Fruit fly (Drosophila melanogaster) whole organism, embryonic: ENCODE results near the gene CG15047.

Experiments
- Aef1 ChIP-seq: fragments of 200-800 bp; sonication (Bioruptor generic); IDR thresholded peaks from 3 replicates; pipeline ENCODE4 v1.3.6; 2022; ENCODE audit warnings: missing biosample characterization, missing genetic modification characterization
- Antp ChIP-seq: fragments of 200-800 bp; sonication (Bioruptor generic); optimal IDR thresholded peaks from 3 replicates; lab custom pipeline; 2016; ENCODE audit warnings: missing biosample characterization, missing genetic modification characterization
- CG10321 ChIP-seq: fragments of 200-800 bp; sonication (Bioruptor generic); IDR thresholded peaks from 2 replicates; pipeline ENCODE4 v1.3.6; 2022; ENCODE audit warnings: missing biosample characterization, missing genetic modification characterization
- CG10565 ChIP-seq: fragments of 200-800 bp; sonication (Bioruptor generic); optimal IDR thresholded peaks from 3 replicates; lab custom pipeline; 2016; ENCODE audit warnings: missing biosample characterization, mild to moderate bottlenecking, missing genetic modification characterization
- CG11093 ChIP-seq: fragments of 200-800 bp; sonication (Bioruptor generic); IDR thresholded peaks from 3 replicates; pipeline ENCODE4 v1.3.6; 2022; ENCODE audit warnings: missing biosample characterization, missing genetic modification characterization
- CG11560 ChIP-seq: fragments of 200-800 bp; sonication (Bioruptor generic); IDR thresholded peaks from 3 replicates; pipeline ENCODE4 v1.3.6; 2022; ENCODE audit warnings: missing biosample characterization, missing genetic modification characterization
- CG11695 ChIP-seq: fragments of 200-800 bp; sonication (Bioruptor generic); IDR thresholded peaks from 3 replicates; pipeline ENCODE4 v1.3.6; 2022; ENCODE audit warnings: missing biosample characterization, missing genetic modification characterization
- CG12155 ChIP-seq: fragments of 200-800 bp; sonication (Bioruptor generic); optimal IDR thresholded peaks from 3 replicates; lab custom pipeline; 2016; ENCODE audit warnings: missing biosample characterization, missing genetic modification characterization
- CG12219 ChIP-seq: fragments of 200-800 bp; sonication (Bioruptor generic); optimal IDR thresholded peaks from 3 replicates; lab custom pipeline; 2018; ENCODE audit warnings: missing biosample characterization, mild to moderate bottlenecking, missing genetic modification characterization
- CG1233 ChIP-seq: fragments of 200-800 bp; sonication (Bioruptor generic); optimal IDR thresholded peaks from 4 replicates; lab custom pipeline; 2018; ENCODE audit warnings: missing biosample characterization, mild to moderate bottlenecking, missing genetic modification characterization
- CG14667 ChIP-seq: fragments of 200-800 bp; sonication (Bioruptor generic); IDR thresholded peaks from 2 replicates; pipeline ENCODE4 v1.3.6; 2022; ENCODE audit warnings: missing biosample characterization, missing genetic modification characterization
- CG14710 ChIP-seq: fragments of 200-800 bp; sonication (Bioruptor generic); optimal IDR thresholded peaks from 3 replicates; lab custom pipeline; 2019; ENCODE audit warnings: missing biosample characterization, mild to moderate bottlenecking, missing genetic modification characterization, moderate library complexity
- CG15514 ChIP-seq: fragments of 200-800 bp; sonication (Bioruptor generic); optimal IDR thresholded peaks from 3 replicates; lab custom pipeline; 2017; ENCODE audit warnings: missing biosample characterization, missing genetic modification characterization, mild to moderate bottlenecking, moderate library complexity, missing genetic modification reagents
- CG16815 ChIP-seq: fragments of 200-800 bp; sonication (Bioruptor generic); optimal IDR thresholded peaks from 3 replicates; lab custom pipeline; 2017; ENCODE audit warnings: missing biosample characterization, mild to moderate bottlenecking, missing genetic modification characterization
- CG2120 ChIP-seq: fragments of 200-800 bp; sonication (Bioruptor generic); optimal IDR thresholded peaks from 3 replicates; lab custom pipeline; 2016; ENCODE audit warnings: missing biosample characterization, missing genetic modification characterization
- CG31224 ChIP-seq: fragments of 200-800 bp; sonication (Bioruptor generic); IDR thresholded peaks from 2 replicates; pipeline ENCODE4 v1.3.6; 2022; ENCODE audit warnings: missing biosample characterization, missing genetic modification characterization
- CG4360 ChIP-seq: fragments of 200-800 bp; sonication (Bioruptor generic); IDR thresholded peaks from 2 replicates; pipeline ENCODE4 v1.3.6; 2022; ENCODE audit warnings: missing biosample characterization, missing genetic modification characterization
- CG6765 ChIP-seq: fragments of 200-800 bp; sonication (Bioruptor generic); optimal IDR thresholded peaks from 3 replicates; lab custom pipeline; 2017; ENCODE audit warnings: missing biosample characterization, mild to moderate bottlenecking, missing genetic modification characterization
- CG7786 ChIP-seq: fragments of 200-800 bp; sonication (Bioruptor generic); optimal IDR thresholded peaks from 2 replicates; lab custom pipeline; 2016; ENCODE audit warnings: missing biosample characterization, missing genetic modification characterization
- CG7839 ChIP-seq: fragments of 200-800 bp; sonication (Bioruptor generic); optimal IDR thresholded peaks from 3 replicates; lab custom pipeline; 2018; ENCODE audit warnings: missing biosample characterization, mild to moderate bottlenecking, missing genetic modification characterization, moderate library complexity
- CG9609 ChIP-seq: fragments of 200-800 bp; sonication (Bioruptor generic); optimal IDR thresholded peaks from 3 replicates; lab custom pipeline; 2016; ENCODE audit warnings: missing biosample characterization, missing genetic modification characterization
- Dek ChIP-seq: fragments of 200-800 bp; sonication (Bioruptor generic); optimal IDR thresholded peaks from 3 replicates; lab custom pipeline; 2019; ENCODE audit warnings: missing biosample characterization, mild to moderate bottlenecking, missing genetic modification characterization, moderate library complexity
- HLH3B ChIP-seq: fragments of 200-800 bp; sonication (Bioruptor generic); IDR thresholded peaks from 2 replicates; pipeline ENCODE4 v1.3.6; 2022; ENCODE audit warnings: missing biosample characterization, missing genetic modification characterization
- Hey ChIP-seq: fragments of 200-800 bp; sonication (Bioruptor generic); optimal IDR thresholded peaks from 3 replicates; lab custom pipeline; 2018; ENCODE audit warnings: missing biosample characterization, mild to moderate bottlenecking, missing genetic modification characterization
- HmgZ ChIP-seq: fragments of 200-800 bp; sonication (Bioruptor generic); optimal IDR thresholded peaks from 2 replicates; lab custom pipeline; 2018; ENCODE audit warnings: missing biosample characterization, mild to moderate bottlenecking, missing genetic modification characterization
- Hmr ChIP-seq: fragments of 200-800 bp; sonication (Bioruptor generic); optimal IDR thresholded peaks from 3 replicates; lab custom pipeline; 2017; ENCODE audit warnings: mild to moderate bottlenecking, missing biosample characterization, missing genetic modification reagents, missing genetic modification characterization
- Med ChIP-seq: fragments of 200-800 bp; sonication (Bioruptor generic); peaks from one replicate; lab custom pipeline; 2016; ENCODE audit warnings: missing biosample characterization, missing genetic modification characterization, mild to moderate bottlenecking, inconsistent platforms, moderate library complexity
- NK7.1 ChIP-seq: fragments of 200-800 bp; sonication (Bioruptor generic); optimal IDR thresholded peaks from 3 replicates; lab custom pipeline; 2016; ENCODE audit warnings: missing biosample characterization, missing genetic modification characterization
- Oli ChIP-seq: fragments of 200-800 bp; sonication (Bioruptor generic); optimal IDR thresholded peaks from 2 replicates; lab custom pipeline; 2018; ENCODE audit warnings: missing biosample characterization, mild to moderate bottlenecking, missing genetic modification characterization, moderate library complexity
- Ptx1 ChIP-seq: fragments of 200-800 bp; sonication (Bioruptor generic); IDR thresholded peaks from 2 replicates; pipeline ENCODE4 v1.3.6; 2022; ENCODE audit warnings: missing biosample characterization, missing genetic modification characterization
- Xrp1 ChIP-seq: fragments of 200-800 bp; sonication (Bioruptor generic); IDR thresholded peaks from 2 replicates; pipeline ENCODE4 v1.3.6; 2022; ENCODE audit warnings: missing biosample characterization, missing genetic modification characterization
- al ChIP-seq: fragments of 200-800 bp; sonication (Bioruptor generic); IDR thresholded peaks from 2 replicates; pipeline ENCODE4 v1.3.6; 2022; ENCODE audit warnings: missing biosample characterization, missing genetic modification characterization
- ap ChIP-seq: fragments of 200-800 bp; sonication (Bioruptor generic); IDR thresholded peaks from 2 replicates; pipeline ENCODE4 v1.3.6; 2022; ENCODE audit warnings: missing biosample characterization, missing genetic modification characterization
- az2 ChIP-seq: fragments of 200-800 bp; sonication (Bioruptor generic); optimal IDR thresholded peaks from 3 replicates; lab custom pipeline; 2016; ENCODE audit warnings: missing biosample characterization, missing genetic modification characterization
- cg ChIP-seq: fragments of 200-800 bp; sonication (Bioruptor generic); optimal IDR thresholded peaks from 3 replicates; lab custom pipeline; 2019; ENCODE audit warnings: missing biosample characterization, mild to moderate bottlenecking, missing genetic modification characterization, moderate library complexity
- corto ChIP-seq: fragments of 200-800 bp; sonication (Bioruptor generic); optimal IDR thresholded peaks from 2 replicates; lab custom pipeline; 2016; ENCODE audit warnings: missing biosample characterization, mild to moderate bottlenecking, missing genetic modification characterization, moderate library complexity
- crol ChIP-seq: fragments of 200-800 bp; sonication (Bioruptor generic); IDR thresholded peaks from 2 replicates; pipeline ENCODE4 v1.3.6; 2022; ENCODE audit warnings: missing biosample characterization, missing genetic modification characterization
- exex ChIP-seq: fragments of 200-800 bp; sonication (Bioruptor generic); optimal IDR thresholded peaks from 4 replicates; lab custom pipeline; 2018; ENCODE audit warnings: missing biosample characterization, mild to moderate bottlenecking, missing genetic modification characterization, moderate library complexity
- fd102C ChIP-seq: fragments of 200-800 bp; sonication (Bioruptor generic); optimal IDR thresholded peaks from 2 replicates; lab custom pipeline; 2018; ENCODE audit warnings: missing biosample characterization, mild to moderate bottlenecking, missing genetic modification characterization, moderate library complexity
- fd96Cb ChIP-seq: fragments of 200-800 bp; sonication (Bioruptor generic); optimal IDR thresholded peaks from 2 replicates; lab custom pipeline; 2018; ENCODE audit warnings: missing biosample characterization, mild to moderate bottlenecking, missing genetic modification characterization, moderate library complexity
- gsb-n ChIP-seq: fragments of 200-800 bp; sonication (Bioruptor generic); optimal IDR thresholded peaks from 3 replicates; lab custom pipeline; 2018; ENCODE audit warnings: missing biosample characterization, mild to moderate bottlenecking, missing genetic modification characterization
- jigr1 ChIP-seq: fragments of 200-800 bp; sonication (Bioruptor generic); IDR thresholded peaks from 3 replicates; pipeline ENCODE4 v1.3.6; 2022; ENCODE audit warnings: missing biosample characterization, missing genetic modification characterization
- kay ChIP-seq: fragments of 200-800 bp; sonication (Bioruptor generic); optimal IDR thresholded peaks from 2 replicates; lab custom pipeline; 2016; ENCODE audit warnings: missing biosample characterization, missing genetic modification characterization
- pan ChIP-seq, 4 experiments: fragments of >200 bp in 3 of 4; fragments of 200-800 bp in 1 of 4; sonication (Bioruptor generic) in 1 of 4; optimal IDR thresholded peaks in 3 of 4; IDR thresholded peaks in 1 of 4; 2 replicates each; pipeline versions ENCODE4 v1.3.6 to Lab custom; 2017 to 2022; ENCODE audit warnings: missing biosample characterization in 2 of 4, missing genetic modification characterization in 2 of 4, mixed read lengths in 1 of 4
- psq ChIP-seq: fragments of 200-800 bp; sonication (Bioruptor generic); optimal IDR thresholded peaks from 2 replicates; lab custom pipeline; 2017; ENCODE audit warnings: missing biosample characterization, missing genetic modification characterization
- sc ChIP-seq, 3 experiments: fragments of >200 bp in 2 of 3; fragments of 200-800 bp in 1 of 3; sonication (Bioruptor generic) in 1 of 3; optimal IDR thresholded peaks; 2 replicates in 2 of 3; 3 replicates in 1 of 3; lab custom pipeline; 2017; ENCODE audit warnings: mild to moderate bottlenecking in 1 of 3, missing biosample characterization in 1 of 3, missing genetic modification characterization in 1 of 3, missing genetic modification reagents in 1 of 3
- slbo ChIP-seq: fragments of 200-800 bp; sonication (Bioruptor generic); IDR thresholded peaks from 2 replicates; pipeline ENCODE4 v1.3.6; 2022; ENCODE audit warnings: missing biosample characterization, missing genetic modification characterization
- slou ChIP-seq: fragments of 200-800 bp; sonication (Bioruptor generic); optimal IDR thresholded peaks from 3 replicates; lab custom pipeline; 2016; ENCODE audit warnings: missing biosample characterization, missing genetic modification characterization
- tgo ChIP-seq: fragments of 200-800 bp; sonication (Bioruptor generic); IDR thresholded peaks from 3 replicates; pipeline ENCODE4 v1.3.6; 2022; ENCODE audit warnings: missing biosample characterization, missing genetic modification characterization

The CG15047 gene

dm6 chrX:18494165-18494740 is 34.2 kb upstream of the CG15047 start, which contains the start of gene CG15043 (continued):
- TF ChIP-seq Xrp1 (GFP tag; lab: Robert Waterston, UW) (peak; percentile 38; the same call in 1 of the 2 replicates), CG11695 (GFP tag; lab: Robert Waterston, UW) (peak; percentile 61; the same call in 1 of the 3 replicates), az2 (GFP tag; lab: Kevin White, UChicago) (no peak), fd96Cb (peak; percentile 7), Hmr (GFP tag; lab: Kevin White, UChicago) (no peak), CG10321 (no peak; the same call in 1 of the 2 replicates), fd102C (no peak), CG14667 (GFP tag; lab: Robert Waterston, UW) (0 out of 2 replicates have a peak, but pooled peaks have one; percentile 32), HLH3B (GFP tag; lab: Robert Waterston, UW) (0 out of 2 replicates have a peak, but pooled peaks have one; percentile 32), CG12155 (peak; percentile 14), HmgZ (tag; lab: Kevin White, UChicago) (no peak), pan (optimal IDR thresholded peaks at IDR 0.05; lab: Kevin White, UChicago) (no peak), pan (GFP tag; optimal IDR thresholded peaks at IDR 0.05 in 1 of 2, IDR thresholded peaks at IDR 0.05 in 1 of 2) (peak in 1 of 2 experiments; percentile 60), jigr1 (GFP tag; lab: Robert Waterston, UW) (no peak), CG15514 (GFP tag; lab: Kevin White, UChicago) (peak; percentile 37), CG11093 (GFP tag; lab: Robert Waterston, UW) (no peak), crol (GFP tag; lab: Robert Waterston, UW) (peak; percentile 41; the same call in 1 of the 2 replicates), psq (GFP tag; lab: Kevin White, UChicago) (no peak), exex (peak; percentile 81), cg (GFP tag; lab: Kevin White, UChicago) (no peak), CG31224 (GFP tag; lab: Robert Waterston, UW) (0 out of 2 replicates have a peak, but pooled peaks have one; percentile 31), CG4360 (GFP tag; lab: Robert Waterston, UW) (no peak), Med (GFP tag; lab: Kevin White, UChicago) (peak; percentile 84), tgo (GFP tag; lab: Robert Waterston, UW) (peak; percentile 29; the same call in 1 of the 3 replicates), CG7839 (tag; lab: Kevin White, UChicago) (no peak), CG16815 (GFP tag; lab: Kevin White, UChicago) (no peak), slbo (GFP tag; lab: Robert Waterston, UW) (peak; percentile 71), Ptx1 (GFP tag; lab: Robert Waterston, UW) (peak; percentile 72), CG1233 (GFP tag; lab: Kevin White, UChicago) (no peak), CG10565 (GFP tag; lab: Kevin White, UChicago) (no peak), Aef1 (GFP tag; lab: Robert Waterston, UW) (peak; percentile 48; the same call in 2 of the 3 replicates), al (GFP tag; lab: Robert Waterston, UW) (peak; percentile 41; the same call in 1 of the 2 replicates), Dek (tag; lab: Kevin White, UChicago) (peak; percentile 12), Antp (GFP tag; lab: Kevin White, UChicago) (peak; percentile 50), CG12219 (GFP tag; lab: Kevin White, UChicago) (no peak), CG6765 (GFP tag; lab: Kevin White, UChicago) (no peak), Oli (tag; lab: Kevin White, UChicago) (no peak), gsb-n (tag; lab: Kevin White, UChicago) (no peak), CG14710 (tag; lab: Kevin White, UChicago) (no peak), corto (no peak), NK7.1 (GFP tag; lab: Kevin White, UChicago) (peak; percentile 18), Hey (tag; lab: Kevin White, UChicago) (peak; percentile 76), sc (optimal IDR thresholded peaks at IDR 0.05; lab: Kevin White, UChicago) (no peak), sc (GFP tag; optimal IDR thresholded peaks at IDR 0.05; lab: Kevin White, UChicago) (no peak), CG2120 (GFP tag; lab: Kevin White, UChicago) (peak; percentile 73), CG11560 (tag; lab: Robert Waterston, UW) (0 out of 3 replicates have a peak, but pooled peaks have one; percentile 10), CG9609 (GFP tag; lab: Kevin White, UChicago) (no peak), CG7786 (GFP tag; lab: Kevin White, UChicago) (peak; percentile 49), kay (no peak), ap (GFP tag; lab: Robert Waterston, UW) (0 out of 2 replicates have a peak, but pooled peaks have one; percentile 27), slou (no peak)
